Worm (Caenorhabditis elegans) whole organism, midembryonic: ENCODE measurements around the gene K08H2.10.

Experiments
- T22C8.4 ChIP-seq: fragments of 200-800 bp; sonication (Bioruptor generic); IDR thresholded peaks from 2 replicates; pipeline ENCODE4 v1.3.6; 2022; ENCODE audit warnings: missing genetic modification characterization, missing compliant biosample characterization
- cog-1 ChIP-seq: sonication (generic microtip); optimal IDR thresholded peaks from 2 replicates; lab custom pipeline; 2016; ENCODE audit warnings: missing genetic modification characterization, missing compliant biosample characterization
- flt-1 ChIP-seq: fragments of 200-800 bp; sonication (Bioruptor generic); IDR thresholded peaks from 2 replicates; pipeline ENCODE4 v1.3.6; 2022; ENCODE audit warnings: missing genetic modification characterization, missing compliant biosample characterization
- klf-2 ChIP-seq: fragments of 200-800 bp; sonication (Bioruptor generic); conservative IDR thresholded peaks from 2 replicates; pipeline ENCODE4 v1.3.6; 2022; ENCODE audit warnings: missing genetic modification reagents, missing genetic modification characterization, missing compliant biosample characterization
- med-1 ChIP-seq: sonication (generic microtip); optimal IDR thresholded peaks from 2 replicates; lab custom pipeline; 2017; ENCODE audit warnings: missing genetic modification characterization, mild to moderate bottlenecking, missing compliant biosample characterization, antibody characterized with exemption, missing genetic modification reagents; ENCODE audit not compliant: insufficient read depth
- ref-1 ChIP-seq: fragments of 200-800 bp; sonication (Bioruptor generic); conservative IDR thresholded peaks from 2 replicates; pipeline ENCODE4 v1.3.6; 2022; ENCODE audit warnings: missing genetic modification reagents, missing genetic modification characterization, missing compliant biosample characterization
- tab-1 ChIP-seq: fragments of 200-800 bp; sonication (Bioruptor generic); IDR thresholded peaks from 2 replicates; pipeline ENCODE4 v1.3.6; 2022; ENCODE audit warnings: missing genetic modification characterization, missing compliant biosample characterization
- ztf-23 ChIP-seq: fragments of 200-800 bp; sonication (Bioruptor generic); IDR thresholded peaks from 2 replicates; pipeline ENCODE4 v1.3.6; 2022; ENCODE audit warnings: missing genetic modification reagents, missing genetic modification characterization, missing compliant biosample characterization
- ztf-29 ChIP-seq: fragments of 200-800 bp; sonication (Bioruptor generic); IDR thresholded peaks from 2 replicates; pipeline ENCODE4 v1.3.6; 2022; ENCODE audit warnings: missing genetic modification reagents, missing genetic modification characterization, missing compliant biosample characterization

The K08H2.10 gene

ce11 chrX:13257577-13257976 lies at the start of gene K08H2.10:
K08H2.10 (plus strand) TSS chrX:13257806.
- TF ChIP-seq ztf-23 (GFP tag; lab: Robert Waterston, UW) (no peak), med-1 (GFP tag; lab: Kevin White, UChicago) (no peak), flt-1 (GFP tag; lab: Robert Waterston, UW) (no peak), tab-1 (GFP tag; lab: Robert Waterston, UW) (no peak), T22C8.4 (GFP tag; lab: Robert Waterston, UW) (no peak), klf-2 (no peak), ztf-29 (GFP tag; lab: Robert Waterston, UW) (no peak), cog-1 (tag; lab: Kevin White, UChicago) (no peak)

ce11 chrX:13209026-13209425 lies 48.6 kb upstream of the K08H2.10 start:
- TF ChIP-seq med-1 (GFP tag; lab: Kevin White, UChicago): no peak
- no peak for TF ChIP-seq klf-2
- TF ChIP-seq tab-1 (GFP tag; lab: Robert Waterston, UW): no peak
- TF ChIP-seq ztf-29 (GFP tag; lab: Robert Waterston, UW): no peak
- no peak for TF ChIP-seq cog-1 (tag; lab: Kevin White, UChicago)
- no peak for TF ChIP-seq T22C8.4 (GFP tag; lab: Robert Waterston, UW)
- no peak for TF ChIP-seq ztf-23 (GFP tag; lab: Robert Waterston, UW)
- no peak for TF ChIP-seq ref-1 (GFP tag; lab: Robert Waterston, UW)
- no peak for TF ChIP-seq flt-1 (GFP tag; lab: Robert Waterston, UW)

ce11 chrX:13210478-13210877 lies 47.1 kb upstream of the K08H2.10 start:
- no peak for TF ChIP-seq cog-1 (tag; lab: Kevin White, UChicago)
- no peak for TF ChIP-seq ztf-23 (GFP tag; lab: Robert Waterston, UW)
- TF ChIP-seq med-1 (GFP tag; lab: Kevin White, UChicago): no peak

ce11 chrX:13212528-13212927 lies 45.1 kb upstream of the K08H2.10 start:
- TF ChIP-seq tab-1 (GFP tag; lab: Robert Waterston, UW): no peak
- no peak for TF ChIP-seq med-1 (GFP tag; lab: Kevin White, UChicago)
- no peak for TF ChIP-seq ztf-23 (GFP tag; lab: Robert Waterston, UW)
- TF ChIP-seq cog-1 (tag; lab: Kevin White, UChicago): no peak
- TF ChIP-seq ztf-29 (GFP tag; lab: Robert Waterston, UW): no peak
- no peak for TF ChIP-seq flt-1 (GFP tag; lab: Robert Waterston, UW)
- no peak for TF ChIP-seq klf-2
- TF ChIP-seq T22C8.4 (GFP tag; lab: Robert Waterston, UW): no peak
- no peak for TF ChIP-seq ref-1 (GFP tag; lab: Robert Waterston, UW)

- TF ChIP-seq klf-2: no peak
Observed at ce11 chrX:13216802-13217201, 40.8 kb upstream of the K08H2.10 start, which contains the start of gene R12H7.4. R12H7.4 (plus strand) TSS chrX:13217102.

- TF ChIP-seq ref-1 (GFP tag; lab: Robert Waterston, UW): no peak
- no peak for TF ChIP-seq med-1 (GFP tag; lab: Kevin White, UChicago)
- TF ChIP-seq klf-2: no peak
- TF ChIP-seq tab-1 (GFP tag; lab: Robert Waterston, UW): no peak
- TF ChIP-seq ztf-23 (GFP tag; lab: Robert Waterston, UW): no peak
- no peak for TF ChIP-seq T22C8.4 (GFP tag; lab: Robert Waterston, UW)
- no peak for TF ChIP-seq ztf-29 (GFP tag; lab: Robert Waterston, UW)
- no peak for TF ChIP-seq cog-1 (tag; lab: Kevin White, UChicago)
- TF ChIP-seq flt-1 (GFP tag; lab: Robert Waterston, UW): no peak
Observed at ce11 chrX:13217940-13218339, 39.7 kb upstream of the K08H2.10 start.

ce11 chrX:13220609-13221008 lies 37.0 kb upstream of the K08H2.10 start:
- TF ChIP-seq flt-1 (GFP tag; lab: Robert Waterston, UW) (no peak), klf-2 (no peak), T22C8.4 (GFP tag; lab: Robert Waterston, UW) (no peak), cog-1 (tag; lab: Kevin White, UChicago) (no peak)

- TF ChIP-seq T22C8.4 (GFP tag; lab: Robert Waterston, UW): no peak
- no peak for TF ChIP-seq tab-1 (GFP tag; lab: Robert Waterston, UW)
- no peak for TF ChIP-seq cog-1 (tag; lab: Kevin White, UChicago)
- TF ChIP-seq ref-1 (GFP tag; lab: Robert Waterston, UW): no peak
- no peak for TF ChIP-seq ztf-23 (GFP tag; lab: Robert Waterston, UW)
- no peak for TF ChIP-seq klf-2
- TF ChIP-seq ztf-29 (GFP tag; lab: Robert Waterston, UW): no peak
- no peak for TF ChIP-seq flt-1 (GFP tag; lab: Robert Waterston, UW)
- no peak for TF ChIP-seq med-1 (GFP tag; lab: Kevin White, UChicago)
Observed at ce11 chrX:13221357-13221756, 36.2 kb upstream of the K08H2.10 start, which contains the start of gene asp-4. asp-4 (minus strand) TSS chrX:13221462.

ce11 chrX:13223437-13223836 lies 34.2 kb upstream of the K08H2.10 start, which contains the start of gene skr-20:
skr-20 (minus strand) TSS chrX:13223537.
- TF ChIP-seq T22C8.4 (GFP tag; lab: Robert Waterston, UW) (no peak), klf-2 (no peak), med-1 (GFP tag; lab: Kevin White, UChicago) (no peak), ztf-23 (GFP tag; lab: Robert Waterston, UW) (no peak), ztf-29 (GFP tag; lab: Robert Waterston, UW) (no peak), flt-1 (GFP tag; lab: Robert Waterston, UW) (no peak)

- TF ChIP-seq klf-2 (no peak), tab-1 (GFP tag; lab: Robert Waterston, UW) (no peak), ztf-23 (GFP tag; lab: Robert Waterston, UW) (no peak), ref-1 (GFP tag; lab: Robert Waterston, UW) (no peak), T22C8.4 (GFP tag; lab: Robert Waterston, UW) (no peak), med-1 (GFP tag; lab: Kevin White, UChicago) (no peak), cog-1 (tag; lab: Kevin White, UChicago) (no peak), flt-1 (GFP tag; lab: Robert Waterston, UW) (no peak), ztf-29 (GFP tag; lab: Robert Waterston, UW) (no peak)
Observed at ce11 chrX:13224608-13225007, 33.0 kb upstream of the K08H2.10 start, which contains the start of gene skr-19. skr-19 (minus strand) TSS chrX:13224708.
